Fruit fly (Drosophila melanogaster) whole organism, prepupa: ENCODE data around the gene sds22.

Source experiments
- Blimp-1 ChIP-seq: fragments of 200-800 bp; sonication (Bioruptor generic); optimal IDR thresholded peaks from 3 replicates; lab custom pipeline; 2017; ENCODE audit warnings: missing biosample characterization, missing genetic modification characterization, mild to moderate bottlenecking, moderate library complexity, missing genetic modification reagents
- CG10631 ChIP-seq: fragments of 200-800 bp; sonication (Bioruptor generic); optimal IDR thresholded peaks from 2 replicates; lab custom pipeline; 2016; ENCODE audit warnings: missing biosample characterization, missing genetic modification characterization
- CG10669 ChIP-seq: fragments of 200-800 bp; sonication (Bioruptor generic); optimal IDR thresholded peaks from 3 replicates; lab custom pipeline; 2018; ENCODE audit warnings: missing biosample characterization, mild to moderate bottlenecking, missing genetic modification characterization, moderate library complexity
- CG11762 ChIP-seq: fragments of 200-800 bp; sonication (Bioruptor generic); optimal IDR thresholded peaks from 3 replicates; lab custom pipeline; 2016; ENCODE audit warnings: missing biosample characterization, missing genetic modification characterization; ENCODE audit not compliant: insufficient read depth
- CG11902 ChIP-seq: fragments of 200-800 bp; sonication (Bioruptor generic); optimal IDR thresholded peaks from 3 replicates; lab custom pipeline; 2016; ENCODE audit warnings: missing biosample characterization, missing genetic modification characterization
- CG15336 ChIP-seq: fragments of 200-800 bp; sonication (Bioruptor generic); IDR thresholded peaks from 2 replicates; pipeline ENCODE4 v1.3.6; 2022; ENCODE audit warnings: missing biosample characterization, missing genetic modification characterization
- CG1621 ChIP-seq: fragments of 200-800 bp; sonication (Bioruptor generic); optimal IDR thresholded peaks from 3 replicates; lab custom pipeline; 2018; ENCODE audit warnings: missing biosample characterization, mild to moderate bottlenecking, missing genetic modification characterization
- CG16779 ChIP-seq: fragments of 200-800 bp; sonication (Bioruptor generic); optimal IDR thresholded peaks from 3 replicates; lab custom pipeline; 2017; ENCODE audit warnings: missing biosample characterization, mild to moderate bottlenecking, missing genetic modification characterization
- CG3032 ChIP-seq: fragments of 200-800 bp; optimal IDR thresholded peaks from 2 replicates; lab custom pipeline; 2019; ENCODE audit warnings: missing biosample characterization, mild to moderate bottlenecking, missing genetic modification characterization, moderate library complexity
- CG32006 ChIP-seq: fragments of 200-800 bp; sonication (Bioruptor generic); optimal IDR thresholded peaks from 3 replicates; lab custom pipeline; 2017; ENCODE audit warnings: missing biosample characterization, mild to moderate bottlenecking, missing genetic modification characterization
- CG4318 ChIP-seq: fragments of 200-800 bp; sonication (Bioruptor generic); optimal IDR thresholded peaks from 3 replicates; lab custom pipeline; 2017; ENCODE audit warnings: missing biosample characterization, mild to moderate bottlenecking, missing genetic modification characterization
- CG6163 ChIP-seq: fragments of 200-800 bp; sonication (Bioruptor generic); IDR thresholded peaks from 3 replicates; pipeline ENCODE4 v1.3.6; 2022; ENCODE audit warnings: missing biosample characterization, missing genetic modification characterization
- CG6792 ChIP-seq: fragments of 200-800 bp; sonication (Bioruptor generic); optimal IDR thresholded peaks from 3 replicates; lab custom pipeline; 2016; ENCODE audit warnings: missing biosample characterization, missing genetic modification characterization
- CG6854 ChIP-seq: fragments of 200-800 bp; sonication (Bioruptor generic); optimal IDR thresholded peaks from 2 replicates; lab custom pipeline; 2017; ENCODE audit warnings: missing biosample characterization, mild to moderate bottlenecking, missing genetic modification characterization
- CG7368 ChIP-seq: fragments of 200-800 bp; sonication (Bioruptor generic); optimal IDR thresholded peaks from 3 replicates; lab custom pipeline; 2016; ENCODE audit warnings: missing biosample characterization, missing genetic modification characterization
- CG8119 ChIP-seq: fragments of 200-800 bp; sonication (Bioruptor generic); IDR thresholded peaks from 3 replicates; pipeline ENCODE4 v1.3.6; 2022; ENCODE audit warnings: missing biosample characterization, missing genetic modification characterization
- CG8319 ChIP-seq: fragments of 200-800 bp; sonication (Bioruptor generic); optimal IDR thresholded peaks from 3 replicates; lab custom pipeline; 2016; ENCODE audit warnings: missing biosample characterization, missing genetic modification characterization
- CG9139 ChIP-seq: fragments of 200-800 bp; sonication (Bioruptor generic); optimal IDR thresholded peaks from 3 replicates; lab custom pipeline; 2017; ENCODE audit warnings: missing biosample characterization, mild to moderate bottlenecking, missing genetic modification characterization
- Eip75B ChIP-seq: fragments of 200-800 bp; sonication (Bioruptor generic); optimal IDR thresholded peaks from 3 replicates; lab custom pipeline; 2016; ENCODE audit warnings: missing biosample characterization, missing genetic modification characterization
- Eip78C ChIP-seq: fragments of 200-800 bp; sonication (Bioruptor generic); peaks from one replicate; lab custom pipeline; 2016; ENCODE audit warnings: missing biosample characterization, missing genetic modification characterization
- Eip93F ChIP-seq: fragments of 200-800 bp; sonication (Bioruptor generic); optimal IDR thresholded peaks from 2 replicates; lab custom pipeline; 2016; ENCODE audit warnings: missing biosample characterization, mild to moderate bottlenecking, missing genetic modification characterization
- Ets21C ChIP-seq: fragments of 200-800 bp; sonication (Bioruptor generic); optimal IDR thresholded peaks from 3 replicates; lab custom pipeline; 2016; ENCODE audit warnings: missing biosample characterization, missing genetic modification characterization
- Ets96B ChIP-seq: fragments of 200-800 bp; optimal IDR thresholded peaks from 2 replicates; lab custom pipeline; 2019; ENCODE audit warnings: missing biosample characterization, mild to moderate bottlenecking, missing genetic modification characterization, moderate library complexity
- Hr38 ChIP-seq: sonication (Bioruptor generic); optimal IDR thresholded peaks from 2 replicates; lab custom pipeline; 2016; ENCODE audit warnings: missing biosample characterization, missing genetic modification characterization
- Hr39 ChIP-seq: fragments of 200-800 bp; sonication (Bioruptor generic); optimal IDR thresholded peaks from 2 replicates; lab custom pipeline; 2016; ENCODE audit warnings: missing biosample characterization, missing genetic modification characterization
- Hr4 ChIP-seq: fragments of 200-800 bp; sonication (Bioruptor generic); optimal IDR thresholded peaks from 3 replicates; lab custom pipeline; 2016; ENCODE audit warnings: missing biosample characterization, missing genetic modification characterization
- Lpt ChIP-seq: fragments of 200-800 bp; sonication (Bioruptor generic); optimal IDR thresholded peaks from 3 replicates; lab custom pipeline; 2016; ENCODE audit warnings: missing biosample characterization, missing genetic modification characterization
- Met ChIP-seq: fragments of 200-800 bp; sonication (Bioruptor generic); optimal IDR thresholded peaks from 3 replicates; lab custom pipeline; 2016; ENCODE audit warnings: missing biosample characterization, missing genetic modification characterization
- OdsH ChIP-seq: fragments of 200-800 bp; sonication (Bioruptor generic); optimal IDR thresholded peaks from 3 replicates; lab custom pipeline; 2016; ENCODE audit warnings: missing biosample characterization, missing genetic modification characterization
- Smox ChIP-seq: fragments of 200-800 bp; sonication (Bioruptor generic); optimal IDR thresholded peaks from 3 replicates; lab custom pipeline; 2016; ENCODE audit warnings: missing biosample characterization, missing genetic modification characterization
- Sox14 ChIP-seq: fragments of 200-800 bp; sonication (Bioruptor generic); optimal IDR thresholded peaks from 3 replicates; lab custom pipeline; 2016; ENCODE audit warnings: missing biosample characterization, missing genetic modification characterization
- achi ChIP-seq: fragments of 200-800 bp; sonication (Bioruptor generic); optimal IDR thresholded peaks from 3 replicates; lab custom pipeline; 2016; ENCODE audit warnings: missing biosample characterization, missing genetic modification characterization
- acj6 ChIP-seq: fragments of 200-800 bp; sonication (Bioruptor generic); optimal IDR thresholded peaks from 3 replicates; lab custom pipeline; 2016; ENCODE audit warnings: missing biosample characterization, missing genetic modification characterization
- dac ChIP-seq: fragments of 200-800 bp; sonication (Bioruptor generic); optimal IDR thresholded peaks from 2 replicates; lab custom pipeline; 2017; ENCODE audit warnings: missing biosample characterization, mild to moderate bottlenecking, missing genetic modification characterization
- esn ChIP-seq: fragments of 200-800 bp; sonication (Bioruptor generic); optimal IDR thresholded peaks from 2 replicates; lab custom pipeline; 2016; ENCODE audit warnings: missing biosample characterization, mild to moderate bottlenecking, missing genetic modification characterization, moderate library complexity
- fd59A ChIP-seq: fragments of 200-800 bp; sonication (Bioruptor generic); optimal IDR thresholded peaks from 2 replicates; lab custom pipeline; 2017; ENCODE audit warnings: missing biosample characterization, mild to moderate bottlenecking, missing genetic modification characterization, missing genetic modification reagents
- fkh ChIP-seq: fragments of 200-800 bp; sonication (Bioruptor generic); optimal IDR thresholded peaks from 3 replicates; lab custom pipeline; 2017; ENCODE audit warnings: missing biosample characterization, mild to moderate bottlenecking, missing genetic modification characterization, moderate library complexity
- lz ChIP-seq: fragments of 200-800 bp; sonication (Bioruptor generic); optimal IDR thresholded peaks from 3 replicates; lab custom pipeline; 2016; ENCODE audit warnings: missing biosample characterization, missing genetic modification characterization
- net ChIP-seq: fragments of 200-800 bp; sonication (Bioruptor generic); optimal IDR thresholded peaks from 3 replicates; lab custom pipeline; 2016; ENCODE audit warnings: missing biosample characterization, missing genetic modification characterization
- ss ChIP-seq, 2 experiments: fragments of 200-800 bp; sonication (Bioruptor generic); optimal IDR thresholded peaks; 2 replicates in 1 of 2; 3 replicates in 1 of 2; lab custom pipeline; 2017 to 2018; ENCODE audit warnings: mild to moderate bottlenecking in 2 of 2, missing biosample characterization in 2 of 2, missing genetic modification characterization in 2 of 2, moderate library complexity in 1 of 2
- topi ChIP-seq: fragments of 200-800 bp; sonication (Bioruptor generic); optimal IDR thresholded peaks from 3 replicates; lab custom pipeline; 2016; ENCODE audit warnings: missing biosample characterization, missing genetic modification characterization
- vri ChIP-seq: fragments of 200-800 bp; sonication (Bioruptor generic); optimal IDR thresholded peaks from 3 replicates; lab custom pipeline; 2016; ENCODE audit warnings: missing biosample characterization, mild to moderate bottlenecking, missing genetic modification characterization

sds22 gene

dm6 chr3R:17394318-17395188, 3.2 kb downstream of the sds22 start, which contains the start of gene CREG (continued):
- TF ChIP-seq CG10669 (GFP tag; lab: Kevin White, UChicago) (peak; percentile 6), acj6 (GFP tag; lab: Kevin White, UChicago) (peak; percentile 32), CG11902 (GFP tag; lab: Kevin White, UChicago) (peak; percentile 41), dac (GFP tag; lab: Kevin White, UChicago) (no peak), fd59A (GFP tag; lab: Kevin White, UChicago) (no peak), vri (GFP tag; lab: Kevin White, UChicago) (peak; percentile 10), esn (GFP tag; lab: Kevin White, UChicago) (peak; percentile 72), CG8319 (no peak), Hr4 (GFP tag; lab: Kevin White, UChicago) (peak; percentile 48), CG32006 (peak; percentile 69), Sox14 (GFP tag; lab: Kevin White, UChicago) (peak; percentile 59), Eip78C (peak; percentile 88), ss (GFP tag; optimal IDR thresholded peaks at IDR 0.05; lab: Kevin White, UChicago) (peak; percentile 5 to 24), topi (peak; percentile 65), Eip75B (GFP tag; lab: Kevin White, UChicago) (peak; percentile 51), Hr39 (GFP tag; lab: Kevin White, UChicago) (peak; percentile 26), CG4318 (GFP tag; lab: Kevin White, UChicago) (peak; percentile 36), CG6163 (GFP tag; lab: Robert Waterston, UW) (peak; percentile 33; the same call in 1 of the 3 replicates), CG6854 (GFP tag; lab: Kevin White, UChicago) (peak; percentile 12), CG6792 (GFP tag; lab: Kevin White, UChicago) (peak; percentile 35), CG15336 (GFP tag; lab: Robert Waterston, UW) (no peak), lz (GFP tag; lab: Kevin White, UChicago) (peak; percentile 43), Hr38 (no peak), CG16779 (tag; lab: Kevin White, UChicago) (no peak), CG11762 (GFP tag; lab: Kevin White, UChicago) (no peak), OdsH (GFP tag; lab: Kevin White, UChicago) (peak; percentile 57), fkh (GFP tag; lab: Kevin White, UChicago) (peak; percentile 20), CG3032 (no peak), Eip93F (peak; percentile 48), CG7368 (GFP tag; lab: Kevin White, UChicago) (peak; percentile 12)

- TF ChIP-seq ss (GFP tag; optimal IDR thresholded peaks at IDR 0.05; lab: Kevin White, UChicago) (no peak), Lpt (GFP tag; lab: Kevin White, UChicago) (no peak), CG1621 (no peak), fkh (GFP tag; lab: Kevin White, UChicago) (peak; percentile 19), dac (GFP tag; lab: Kevin White, UChicago) (no peak)
Measured at dm6 chr3R:17400102-17400501, 8.7 kb downstream of the sds22 start.

dm6 chr3R:17400675-17401118, 9.3 kb downstream of the sds22 start:
- peak; percentile 69 for TF ChIP-seq CG32006
- peak; percentile 84 for TF ChIP-seq topi
- no peak for TF ChIP-seq CG8319
- peak; percentile 65 for TF ChIP-seq Hr4 (GFP tag; lab: Kevin White, UChicago)
- peak; percentile 72 for TF ChIP-seq esn (GFP tag; lab: Kevin White, UChicago)
- peak; percentile 54; the same call in 1 of the 3 replicates for TF ChIP-seq CG8119 (GFP tag; lab: Robert Waterston, UW)
- TF ChIP-seq Eip93F: no peak
- peak; percentile 75 for TF ChIP-seq Ets96B (tag; lab: Kevin White, UChicago)
- TF ChIP-seq Smox (GFP tag; lab: Kevin White, UChicago): peak; percentile 39
- peak; percentile 78 for TF ChIP-seq CG10669 (GFP tag; lab: Kevin White, UChicago)
- TF ChIP-seq CG16779 (tag; lab: Kevin White, UChicago): peak; percentile 17
- TF ChIP-seq Hr39 (GFP tag; lab: Kevin White, UChicago): peak; percentile 50
- TF ChIP-seq dac (GFP tag; lab: Kevin White, UChicago): peak; percentile 34
- no peak for TF ChIP-seq fkh (GFP tag; lab: Kevin White, UChicago)
- TF ChIP-seq achi: peak; percentile 52
- peak; percentile 31 for TF ChIP-seq Blimp-1 (GFP tag; lab: Kevin White, UChicago)
- peak; percentile 52 for TF ChIP-seq net (GFP tag; lab: Kevin White, UChicago)
- TF ChIP-seq CG9139 (GFP tag; lab: Kevin White, UChicago): no peak
- TF ChIP-seq Eip78C: peak; percentile 96
- TF ChIP-seq vri (GFP tag; lab: Kevin White, UChicago): no peak
- no peak for TF ChIP-seq fd59A (GFP tag; lab: Kevin White, UChicago)
- peak; percentile 56 for TF ChIP-seq CG7368 (GFP tag; lab: Kevin White, UChicago)
- peak; percentile 57 for TF ChIP-seq Met (GFP tag; lab: Kevin White, UChicago)
- TF ChIP-seq CG1621: peak; percentile 20
- TF ChIP-seq Lpt (GFP tag; lab: Kevin White, UChicago): peak; percentile 70
- TF ChIP-seq Ets21C: peak; percentile 49
- peak; percentile 73 for TF ChIP-seq CG11902 (GFP tag; lab: Kevin White, UChicago)
- peak; percentile 63 for TF ChIP-seq CG10631 (GFP tag; lab: Kevin White, UChicago)
- TF ChIP-seq ss (GFP tag; optimal IDR thresholded peaks at IDR 0.05; lab: Kevin White, UChicago): peak; percentile 44 to 67
